Worm (Caenorhabditis elegans) whole organism, L4 larva: ENCODE measurements around the gene dhrr-1.

Experiments
- F44E2.7 ChIP-seq: fragments of 200-800 bp; sonication (Bioruptor generic); IDR thresholded peaks from 2 replicates; pipeline ENCODE4 v2.1.2; 2022; ENCODE audit warnings: missing genetic modification characterization, missing compliant biosample characterization
- R02D3.7 ChIP-seq: fragments of 150-350 bp; sonication (generic microtip); optimal IDR thresholded peaks from 3 replicates; lab custom pipeline; 2014; ENCODE audit warnings: missing biosample characterization, missing genetic modification characterization
- Y105C5A.15 ChIP-seq: fragments of 200-800 bp; sonication (Bioruptor generic); IDR thresholded peaks from 2 replicates; pipeline ENCODE4 v1.3.6; 2022; ENCODE audit warnings: missing genetic modification characterization, missing compliant biosample characterization
- Y48G9A.11 ChIP-seq: fragments of 200-800 bp; sonication (Bioruptor generic); IDR thresholded peaks from 2 replicates; pipeline ENCODE4 v1.3.6; 2022; ENCODE audit warnings: missing genetic modification reagents, missing genetic modification characterization, missing compliant biosample characterization
- Y5F2A.4 ChIP-seq: fragments of 200-800 bp; sonication (Bioruptor generic); optimal IDR thresholded peaks from 2 replicates; lab custom pipeline; 2018; ENCODE audit warnings: mild to moderate bottlenecking, missing genetic modification characterization, missing compliant biosample characterization
- ZK546.5 ChIP-seq, 2 experiments: sonication (generic microtip); optimal IDR thresholded peaks; 2 replicates each; lab custom pipeline; 2017; ENCODE audit warnings: missing biosample characterization in 2 of 2, missing genetic modification characterization in 2 of 2
- arid-1 ChIP-seq: fragments of 200-800 bp; sonication (Bioruptor generic); conservative IDR thresholded peaks from 2 replicates; pipeline ENCODE4 v1.3.6; 2022; ENCODE audit warnings: missing genetic modification reagents, missing genetic modification characterization, missing compliant biosample characterization
- ceh-20 ChIP-seq: fragments of 200-800 bp; sonication (Bioruptor generic); IDR thresholded peaks from 2 replicates; pipeline ENCODE4 v1.3.6; 2022; ENCODE audit warnings: missing genetic modification reagents, missing genetic modification characterization, missing compliant biosample characterization
- ceh-28 ChIP-seq: fragments of 150-350 bp; optimal IDR thresholded peaks from 2 replicates; lab custom pipeline; 2014; ENCODE audit warnings: missing biosample characterization, missing genetic modification reagents, missing genetic modification characterization
- ceh-32 ChIP-seq: sonication (generic microtip); optimal IDR thresholded peaks from 2 replicates; lab custom pipeline; 2016; ENCODE audit warnings: mild to moderate bottlenecking, missing genetic modification characterization, missing compliant biosample characterization; ENCODE audit not compliant: poor library complexity
- ceh-82 ChIP-seq: sonication (generic microtip); optimal IDR thresholded peaks from 2 replicates; lab custom pipeline; 2017; ENCODE audit warnings: missing biosample characterization, missing genetic modification characterization
- ces-1 ChIP-seq: fragments of 150-350 bp; sonication (generic microtip); optimal IDR thresholded peaks from 4 replicates; lab custom pipeline; 2014; ENCODE audit warnings: missing biosample characterization, missing genetic modification reagents, missing genetic modification characterization
- daf-16 ChIP-seq, 3 experiments: sonication (generic microtip); optimal IDR thresholded peaks; 2 replicates each; lab custom pipeline; 2016 to 2017; ENCODE audit warnings: missing genetic modification characterization in 3 of 3, missing genetic modification reagents in 3 of 3, mild to moderate bottlenecking in 2 of 3, missing compliant biosample characterization in 2 of 3, missing biosample characterization in 1 of 3, moderate library complexity in 1 of 3
- dmd-6 ChIP-seq: fragments of 200-800 bp; sonication (Bioruptor generic); IDR thresholded peaks from 2 replicates; pipeline ENCODE4 v1.3.6; 2022; ENCODE audit warnings: missing genetic modification reagents, missing genetic modification characterization, missing compliant biosample characterization
- duxl-1 ChIP-seq: sonication (generic microtip); optimal IDR thresholded peaks from 2 replicates; lab custom pipeline; 2016; ENCODE audit warnings: mild to moderate bottlenecking, missing genetic modification characterization, moderate library complexity, missing compliant biosample characterization; ENCODE audit not compliant: poor library complexity
- egl-43 ChIP-seq: fragments of 200-800 bp; sonication (Bioruptor generic); IDR thresholded peaks from 2 replicates; pipeline ENCODE4 v1.3.6; 2022; ENCODE audit warnings: missing genetic modification reagents, missing genetic modification characterization, missing compliant biosample characterization
- fos-1 ChIP-seq: fragments of 150-350 bp; optimal IDR thresholded peaks from 2 replicates; lab custom pipeline; 2014; ENCODE audit warnings: missing biosample characterization, missing genetic modification characterization
- gei-8 ChIP-seq: fragments of 200-800 bp; sonication (Bioruptor generic); optimal IDR thresholded peaks from 2 replicates; lab custom pipeline; 2018; ENCODE audit warnings: mild to moderate bottlenecking, missing genetic modification characterization, missing compliant biosample characterization
- hif-1 ChIP-seq, 2 experiments: sonication (generic microtip); optimal IDR thresholded peaks; 2 replicates each; lab custom pipeline; 2016 to 2017; ENCODE audit warnings: missing compliant biosample characterization in 2 of 2, missing genetic modification characterization in 2 of 2, missing genetic modification reagents in 2 of 2, missing genotype in 2 of 2, mild to moderate bottlenecking in 1 of 2
- hlh-11 ChIP-seq: fragments of 200-800 bp; sonication (Bioruptor generic); optimal IDR thresholded peaks from 2 replicates; lab custom pipeline; 2018; ENCODE audit warnings: mild to moderate bottlenecking, missing genetic modification characterization, missing compliant biosample characterization
- hlh-30 ChIP-seq: sonication (generic microtip); optimal IDR thresholded peaks from 2 replicates; lab custom pipeline; 2017; ENCODE audit warnings: antibody characterized with exemption, mild to moderate bottlenecking, missing genetic modification characterization, missing compliant biosample characterization; ENCODE audit not compliant: insufficient read depth
- hmg-1.1 ChIP-seq: fragments of 200-800 bp; sonication (Bioruptor generic); IDR thresholded peaks from 2 replicates; pipeline ENCODE4 v1.3.6; 2022; ENCODE audit warnings: missing genetic modification reagents, missing genetic modification characterization, missing compliant biosample characterization
- jun-1 ChIP-seq: fragments of 150-350 bp; optimal IDR thresholded peaks from 2 replicates; lab custom pipeline; 2014; ENCODE audit warnings: missing biosample characterization, missing genetic modification reagents, missing genetic modification characterization
- lim-7 ChIP-seq: fragments of 200-800 bp; sonication (Bioruptor generic); IDR thresholded peaks from 2 replicates; pipeline ENCODE4 v1.3.6; 2022; ENCODE audit warnings: missing genetic modification characterization, missing compliant biosample characterization
- lin-1 ChIP-seq: fragments of 200-800 bp; sonication (Bioruptor generic); IDR thresholded peaks from 2 replicates; pipeline ENCODE4 v1.3.6; 2022; ENCODE audit warnings: missing genetic modification reagents, missing genetic modification characterization, missing compliant biosample characterization
- lin-13 ChIP-seq: fragments of 150-350 bp; optimal IDR thresholded peaks from 2 replicates; lab custom pipeline; 2014; ENCODE audit warnings: missing biosample characterization, missing genetic modification reagents, missing genetic modification characterization
- lin-38 ChIP-seq: fragments of 200-800 bp; sonication (Bioruptor generic); IDR thresholded peaks from 2 replicates; pipeline ENCODE4 v1.3.6; 2022; ENCODE audit warnings: missing genetic modification reagents, missing genetic modification characterization, missing compliant biosample characterization
- lsy-2 ChIP-seq, 2 experiments: fragments of 150-350 bp in 1 of 2; sonication (generic microtip) in 1 of 2; optimal IDR thresholded peaks; 2 replicates each; lab custom pipeline; 2014 to 2017; ENCODE audit warnings: missing biosample characterization in 2 of 2, missing genetic modification characterization in 2 of 2
- mdt-29 ChIP-seq: fragments of 200-800 bp; sonication (Bioruptor generic); IDR thresholded peaks from 2 replicates; pipeline ENCODE4 v1.3.6; 2022; ENCODE audit warnings: missing genetic modification reagents, missing genetic modification characterization, missing compliant biosample characterization
- mxl-2 ChIP-seq: fragments of 200-800 bp; sonication (Bioruptor generic); conservative IDR thresholded peaks from 2 replicates; pipeline ENCODE4 v1.3.6; 2022; ENCODE audit warnings: missing genetic modification reagents, missing genetic modification characterization, missing compliant biosample characterization
- mxl-3 ChIP-seq: fragments of 200-800 bp; sonication (Bioruptor generic); optimal IDR thresholded peaks from 2 replicates; lab custom pipeline; 2018; ENCODE audit warnings: mild to moderate bottlenecking, missing genetic modification characterization, missing compliant biosample characterization
- nhr-25 ChIP-seq: sonication (generic microtip); optimal IDR thresholded peaks from 2 replicates; lab custom pipeline; 2017; ENCODE audit warnings: missing genetic modification characterization, mild to moderate bottlenecking, missing compliant biosample characterization, antibody characterized with exemption, moderate library complexity, borderline replicate concordance; ENCODE audit not compliant: insufficient read depth
- nhr-28 ChIP-seq: fragments of 150-350 bp; optimal IDR thresholded peaks from 2 replicates; lab custom pipeline; 2014; ENCODE audit warnings: missing biosample characterization, missing genetic modification characterization
- nhr-41 ChIP-seq: fragments of 200-800 bp; sonication (Bioruptor generic); IDR thresholded peaks from 2 replicates; pipeline ENCODE4 v1.3.6; 2022; ENCODE audit warnings: missing genetic modification reagents, missing genetic modification characterization, missing compliant biosample characterization
- nhr-48 ChIP-seq: sonication (generic microtip); optimal IDR thresholded peaks from 2 replicates; lab custom pipeline; 2016; ENCODE audit warnings: mild to moderate bottlenecking, missing genetic modification characterization, missing compliant biosample characterization
- nhr-6 ChIP-seq: fragments of 150-350 bp; optimal IDR thresholded peaks from 2 replicates; lab custom pipeline; 2014; ENCODE audit warnings: missing biosample characterization, missing genetic modification characterization
- php-3 ChIP-seq: fragments of 200-800 bp; sonication (Bioruptor generic); IDR thresholded peaks from 2 replicates; pipeline ENCODE4 v1.3.6; 2022; ENCODE audit warnings: missing genetic modification reagents, missing genetic modification characterization, missing compliant biosample characterization
- pqm-1 ChIP-seq: sonication (generic microtip); optimal IDR thresholded peaks from 2 replicates; lab custom pipeline; 2017; ENCODE audit warnings: missing biosample characterization, missing genetic modification characterization
- rbr-2 ChIP-seq: sonication (generic microtip); optimal IDR thresholded peaks from 2 replicates; lab custom pipeline; 2016; ENCODE audit warnings: missing genotype, missing genetic modification characterization, missing compliant biosample characterization
- saeg-2 ChIP-seq: fragments of 200-800 bp; sonication (Bioruptor generic); IDR thresholded peaks from 2 replicates; pipeline ENCODE4 v1.3.6; 2022; ENCODE audit warnings: missing genetic modification reagents, missing genetic modification characterization, missing compliant biosample characterization
- tag-97 ChIP-seq: fragments of 200-800 bp; sonication (Bioruptor generic); IDR thresholded peaks from 2 replicates; pipeline ENCODE4 v1.3.6; 2022; ENCODE audit warnings: missing genetic modification characterization, missing compliant biosample characterization
- unc-130 ChIP-seq: sonication (generic microtip); optimal IDR thresholded peaks from 2 replicates; lab custom pipeline; 2016; ENCODE audit warnings: missing genetic modification reagents, missing genetic modification characterization, missing compliant biosample characterization
- unc-62 ChIP-seq, 3 experiments: fragments of 150-350 bp in 1 of 3; sonication (generic microtip); optimal IDR thresholded peaks in 2 of 3; peaks in 1 of 3; 1 replicate in 1 of 3; 2 replicates in 2 of 3; lab custom pipeline; 2014 to 2017; ENCODE audit warnings: missing biosample characterization in 3 of 3, missing genetic modification characterization in 3 of 3, missing genetic modification reagents in 3 of 3, missing genotype in 1 of 3
- zip-11 ChIP-seq: fragments of 200-800 bp; sonication (Bioruptor generic); IDR thresholded peaks from 2 replicates; pipeline ENCODE4 v1.3.6; 2022; ENCODE audit warnings: missing genetic modification characterization, missing compliant biosample characterization
- zip-2 ChIP-seq: fragments of 150-350 bp; optimal IDR thresholded peaks from 2 replicates; lab custom pipeline; 2014; ENCODE audit warnings: missing biosample characterization, missing genetic modification characterization

The dhrr-1 gene

ce11 chrIII:8984960-8985359 lies 40.5 kb downstream of the dhrr-1 start (continued):
- TF ChIP-seq daf-16 (GFP tag; optimal IDR thresholded peaks at IDR 0.05; lab: Kevin White, UChicago) = peak in 1 of 2 experiments; percentile 44
- TF ChIP-seq daf-16 (tag; optimal IDR thresholded peaks at IDR 0.05; lab: Kevin White, UChicago) = no peak
- peak; percentile 72 for TF ChIP-seq dmd-6 (GFP tag; lab: Robert Waterston, UW)
- no peak for TF ChIP-seq nhr-41 (GFP tag; lab: Robert Waterston, UW)
- no peak for TF ChIP-seq mdt-29 (GFP tag; lab: Robert Waterston, UW)
- no peak for TF ChIP-seq duxl-1 (tag; lab: Kevin White, UChicago)
- TF ChIP-seq hmg-1.1 (GFP tag; lab: Robert Waterston, UW) = peak; percentile 62
- TF ChIP-seq nhr-48 (tag; lab: Kevin White, UChicago) = no peak
- 0 out of 2 replicates have a peak, but pooled peaks have one; percentile 48 for TF ChIP-seq ceh-20
- no peak for TF ChIP-seq zip-2
- no peak for TF ChIP-seq Y48G9A.11 (GFP tag; lab: Robert Waterston, UW)
- no peak for TF ChIP-seq gei-8 (GFP tag; lab: Kevin White, UChicago)
- no peak for TF ChIP-seq R02D3.7 (tag; lab: Kevin White, UChicago)
- TF ChIP-seq jun-1 (tag; lab: Kevin White, UChicago) = no peak
- TF ChIP-seq nhr-6 = no peak
- no peak for TF ChIP-seq ceh-82 (tag; lab: Kevin White, UChicago)

ce11 chrIII:8985461-8985860 lies 41.0 kb downstream of the dhrr-1 start:
- no peak for TF ChIP-seq Y105C5A.15 (GFP tag; lab: Robert Waterston, UW)
- TF ChIP-seq nhr-25 = no peak
- TF ChIP-seq ZK546.5 (tag; optimal IDR thresholded peaks at IDR 0.05; lab: Kevin White, UChicago) = no peak
- no peak for TF ChIP-seq Y5F2A.4 (GFP tag; lab: Kevin White, UChicago)
- no peak for TF ChIP-seq ceh-82 (tag; lab: Kevin White, UChicago)
- no peak for TF ChIP-seq unc-130 (GFP tag; lab: Kevin White, UChicago)
- TF ChIP-seq lin-1 (GFP tag; lab: Robert Waterston, UW) = no peak
- TF ChIP-seq ceh-32 (tag; lab: Kevin White, UChicago) = no peak
- no peak for TF ChIP-seq lin-13 (GFP tag; lab: Kevin White, UChicago)
- no peak for TF ChIP-seq mxl-2 (GFP tag; lab: Robert Waterston, UW)
- TF ChIP-seq egl-43 (GFP tag; lab: Robert Waterston, UW) = no peak
- no peak for TF ChIP-seq php-3 (GFP tag; lab: Robert Waterston, UW)
- no peak for TF ChIP-seq lim-7 (GFP tag; lab: Robert Waterston, UW)
- no peak for TF ChIP-seq ceh-28 (tag; lab: Kevin White, UChicago)
- no peak for TF ChIP-seq gei-8 (GFP tag; lab: Kevin White, UChicago)
- TF ChIP-seq arid-1 (GFP tag; lab: Robert Waterston, UW) = no peak
- no peak for TF ChIP-seq fos-1 (tag; lab: Kevin White, UChicago)
- no peak for TF ChIP-seq F44E2.7 (GFP tag; lab: Robert Waterston, UW)
- no peak for TF ChIP-seq saeg-2
- no peak for TF ChIP-seq hlh-11

ce11 chrIII:8985965-8986364 lies 41.5 kb downstream of the dhrr-1 start:
- TF ChIP-seq Y48G9A.11 (GFP tag; lab: Robert Waterston, UW) (no peak), lin-38 (GFP tag; lab: Robert Waterston, UW) (no peak), lin-13 (GFP tag; lab: Kevin White, UChicago) (no peak), rbr-2 (no peak), nhr-28 (tag; lab: Kevin White, UChicago) (peak; percentile 69), pqm-1 (tag; lab: Kevin White, UChicago) (peak; percentile 50), fos-1 (tag; lab: Kevin White, UChicago) (no peak), unc-62 (GFP tag; optimal IDR thresholded peaks at IDR 0.05 in 1 of 2; lab: Kevin White, UChicago) (peak in 1 of 2 experiments; percentile 86), unc-62 (tag; optimal IDR thresholded peaks at IDR 0.05; lab: Kevin White, UChicago) (no peak), ces-1 (GFP tag; lab: Kevin White, UChicago) (no peak), mxl-3 (GFP tag; lab: Kevin White, UChicago) (peak; percentile 3), ceh-20 (no peak), tag-97 (GFP tag; lab: Robert Waterston, UW) (no peak), ceh-32 (tag; lab: Kevin White, UChicago) (no peak), hif-1 (tag; optimal IDR thresholded peaks at IDR 0.05; lab: Kevin White, UChicago) (no peak), zip-11 (GFP tag; lab: Robert Waterston, UW) (no peak), lsy-2 (tag; optimal IDR thresholded peaks at IDR 0.05; lab: Kevin White, UChicago) (peak in 1 of 2 experiments; percentile 20), dmd-6 (GFP tag; lab: Robert Waterston, UW) (peak; percentile 27; the same call in 1 of the 2 replicates), nhr-48 (tag; lab: Kevin White, UChicago) (peak; percentile 22), ceh-28 (tag; lab: Kevin White, UChicago) (no peak), ceh-82 (tag; lab: Kevin White, UChicago) (no peak), hlh-11 (peak; percentile 75), hlh-30 (peak; percentile 76)
